Worm (Caenorhabditis elegans): Measurements from ENCODE around the gene hpr-9.

The hpr-9 gene

DNA sequence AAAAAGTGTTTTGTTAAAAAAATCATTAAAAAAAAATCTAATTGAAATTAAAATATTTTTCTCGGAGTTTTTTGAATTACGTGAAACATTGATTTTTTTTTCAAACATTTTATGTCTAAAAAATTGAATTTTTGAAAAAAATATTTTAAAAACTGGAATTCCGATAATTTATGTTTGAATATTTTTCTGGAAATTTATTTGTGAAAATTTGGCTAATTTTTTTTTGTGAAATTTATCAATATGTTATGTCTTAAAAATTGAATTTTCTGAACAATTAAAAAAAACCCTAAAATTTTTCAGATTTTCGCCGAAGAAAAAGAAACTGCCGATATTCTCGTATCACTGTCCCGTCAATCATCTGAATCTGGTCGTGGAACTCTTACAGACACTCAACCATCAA, 9.0 kb upstream of the hpr-9 start, which contains the start of gene Y39A1A.24:
Gene Y39A1A.24 (plus strand): TSS at position 301 of the 400 bp plus-strand sequence.
- TF ChIP-seq nfya-2 (GFP tag; IDR thresholded peaks at IDR 0.05) (no peak), F37B4.10 (GFP tag; IDR thresholded peaks at IDR 0.05) (no peak), unc-130 (GFP tag; optimal IDR thresholded peaks at IDR 0.05) (no peak), B0261.1 (tag; optimal IDR thresholded peaks at IDR 0.05) (no peak), madf-10 (tag; optimal IDR thresholded peaks at IDR 0.05) (no peak), mes-4 (tag; optimal IDR thresholded peaks at IDR 0.05) (no peak), lag-1 (GFP tag; IDR thresholded peaks at IDR 0.05) (no peak), B0035.1 (tag; optimal IDR thresholded peaks at IDR 0.05) (no peak)

ce11 chrIII:10615166-10615565, 6.2 kb upstream of the hpr-9 start, which contains the start of gene mrpl-22:
Gene mrpl-22 (plus strand): TSS chrIII:10615466.
- TF ChIP-seq snpc-3.4 (tag; optimal IDR thresholded peaks at IDR 0.05) = no peak
- TF ChIP-seq lin-35 (GFP tag; optimal IDR thresholded peaks at IDR 0.05) = peak in 1 of 3 experiments; percentile 16

- TF ChIP-seq egl-44 (GFP tag; IDR thresholded peaks at IDR 0.05) (peak; percentile 89), lag-1 (GFP tag; IDR thresholded peaks at IDR 0.05) (no peak), lin-35 (GFP tag; optimal IDR thresholded peaks at IDR 0.05) (peak in 1 of 3 experiments; percentile 41), egrh-3 (GFP tag; IDR thresholded peaks at IDR 0.05) (no peak), ceh-79 (tag; optimal IDR thresholded peaks at IDR 0.05) (peak; percentile 53), bed-1 (GFP tag; IDR thresholded peaks at IDR 0.05) (0 out of 2 replicates have a peak, but pooled peaks have one; percentile 69), lin-54 (GFP tag; optimal IDR thresholded peaks at IDR 0.05) (peak; percentile 45), ekl-4 (GFP tag; IDR thresholded peaks at IDR 0.05) (peak; percentile 81), bed-2 (GFP tag; IDR thresholded peaks at IDR 0.05) (no peak), F57C9.4 (tag; optimal IDR thresholded peaks at IDR 0.05) (no peak), unc-130 (GFP tag; optimal IDR thresholded peaks at IDR 0.05) (peak; percentile 26), repo-1 (tag; optimal IDR thresholded peaks at IDR 0.05) (peak; percentile 18), lin-40 (tag; optimal IDR thresholded peaks at IDR 0.05) (peak; percentile 45), ztf-22 (GFP tag; optimal IDR thresholded peaks at IDR 0.05) (no peak), F57A8.1 (GFP tag; optimal IDR thresholded peaks at IDR 0.05) (peak; percentile 79), lsy-27 (tag; optimal IDR thresholded peaks at IDR 0.05; ENCODE audit: borderline replicate concordance, insufficient read depth) (no peak), madf-3 (GFP tag; IDR thresholded peaks at IDR 0.05) (peak; percentile 83), attf-3 (GFP tag; conservative IDR thresholded peaks at IDR 0.05) (no peak), aptf-3 (GFP tag; IDR thresholded peaks at IDR 0.05) (0 out of 2 replicates have a peak, but pooled peaks have one; percentile 68), hlh-12 (tag; optimal IDR thresholded peaks at IDR 0.05) (no peak), nhr-120 (GFP tag; IDR thresholded peaks at IDR 0.05) (no peak), madf-6 (GFP tag; IDR thresholded peaks at IDR 0.05) (peak; percentile 77), hlh-26 (GFP tag; conservative IDR thresholded peaks at IDR 0.05) (no peak), nfya-1 (tag; optimal IDR thresholded peaks at IDR 0.05; ENCODE audit: borderline replicate concordance, insufficient read depth) (no peak), ztf-25 (GFP tag; IDR thresholded peaks at IDR 0.05) (peak; percentile 65), ZK185.1 (tag; optimal IDR thresholded peaks at IDR 0.05; ENCODE audit: poor library complexity, severe bottlenecking) (peak; percentile 85), rpc-1 (optimal IDR thresholded peaks at IDR 0.05) (peak; percentile 71), rpc-1 (tag; optimal IDR thresholded peaks at IDR 0.05) (peak; percentile 85), Y53F4B.3 (GFP tag; IDR thresholded peaks at IDR 0.05) (no peak), F55B11.4 (tag; optimal IDR thresholded peaks at IDR 0.05; ENCODE audit: borderline replicate concordance, insufficient read depth) (no peak), nhr-90 (tag; optimal IDR thresholded peaks at IDR 0.05) (peak; percentile 75), F10E7.11 (tag; optimal IDR thresholded peaks at IDR 0.05) (peak; percentile 51), xnd-1 (tag; optimal IDR thresholded peaks at IDR 0.05) (no peak), B0019.2 (GFP tag; conservative IDR thresholded peaks at IDR 0.05) (0 out of 2 replicates have a peak, but pooled peaks have one; percentile 22), ceh-91 (GFP tag; IDR thresholded peaks at IDR 0.05) (peak; percentile 32; the same call in 1 of the 2 replicates), dox-1 (GFP tag; IDR thresholded peaks at IDR 0.05) (peak; percentile 88), let-526 (GFP tag; IDR thresholded peaks at IDR 0.05) (peak; percentile 66; the same call in 1 of the 2 replicates), ceh-40 (GFP tag; IDR thresholded peaks at IDR 0.05) (0 out of 2 replicates have a peak, but pooled peaks have one; percentile 62)
These were observed 3.2 kb downstream of the hpr-9 start for ce11 chrIII:10624564-10624963.
